Fruit fly (Drosophila melanogaster) whole organism, embryonic: Measurements from ENCODE around the gene SMC6.

ENCODE experiments used
- B-H1 ChIP-seq: fragments of 200-800 bp; sonication (Bioruptor generic); IDR thresholded peaks from 3 replicates; pipeline ENCODE4 v1.3.6; 2022; ENCODE audit warnings: missing biosample characterization, missing genetic modification characterization
- BEAF-32 ChIP-seq: fragments of 200-800 bp; sonication (Bioruptor generic); optimal IDR thresholded peaks from 3 replicates; lab custom pipeline; 2017; ENCODE audit warnings: missing biosample characterization, missing genetic modification characterization, mild to moderate bottlenecking, moderate library complexity, missing genetic modification reagents
- CG10366 ChIP-seq: fragments of 200-800 bp; sonication (Bioruptor generic); IDR thresholded peaks from 2 replicates; pipeline ENCODE4 v1.3.6; 2022; ENCODE audit warnings: missing biosample characterization, missing genetic modification characterization
- CG10654 ChIP-seq: fragments of 200-800 bp; sonication (Bioruptor generic); optimal IDR thresholded peaks from 2 replicates; lab custom pipeline; 2016; ENCODE audit warnings: missing biosample characterization, missing genetic modification characterization
- CG12155 ChIP-seq: fragments of 200-800 bp; sonication (Bioruptor generic); optimal IDR thresholded peaks from 3 replicates; lab custom pipeline; 2016; ENCODE audit warnings: missing biosample characterization, missing genetic modification characterization
- CG12391 ChIP-seq: fragments of 200-800 bp; sonication (Bioruptor generic); optimal IDR thresholded peaks from 3 replicates; lab custom pipeline; 2018; ENCODE audit warnings: missing biosample characterization, mild to moderate bottlenecking, missing genetic modification characterization, moderate library complexity
- CG14710 ChIP-seq: fragments of 200-800 bp; sonication (Bioruptor generic); optimal IDR thresholded peaks from 3 replicates; lab custom pipeline; 2019; ENCODE audit warnings: missing biosample characterization, mild to moderate bottlenecking, missing genetic modification characterization, moderate library complexity
- CG15601 ChIP-seq: fragments of 200-800 bp; sonication (Bioruptor generic); optimal IDR thresholded peaks from 3 replicates; lab custom pipeline; 2019; ENCODE audit warnings: missing biosample characterization, mild to moderate bottlenecking, missing genetic modification characterization, moderate library complexity
- CG17328 ChIP-seq: fragments of 200-800 bp; sonication (Bioruptor generic); IDR thresholded peaks from 2 replicates; pipeline ENCODE4 v1.3.6; 2022; ENCODE audit warnings: missing biosample characterization, missing genetic modification characterization
- CG17912 ChIP-seq: fragments of 200-800 bp; sonication (Bioruptor generic); optimal IDR thresholded peaks from 2 replicates; lab custom pipeline; 2018; ENCODE audit warnings: missing biosample characterization, mild to moderate bottlenecking, missing genetic modification characterization
- CG2202 ChIP-seq: fragments of 200-800 bp; sonication (Bioruptor generic); optimal IDR thresholded peaks from 2 replicates; lab custom pipeline; 2018; ENCODE audit warnings: missing biosample characterization, mild to moderate bottlenecking, missing genetic modification characterization
- CG31365 ChIP-seq: fragments of 200-800 bp; sonication (Bioruptor generic); optimal IDR thresholded peaks from 2 replicates; lab custom pipeline; 2018; ENCODE audit warnings: missing biosample characterization, mild to moderate bottlenecking, missing genetic modification characterization
- CG4404 ChIP-seq: fragments of 200-800 bp; sonication (Bioruptor generic); IDR thresholded peaks from 2 replicates; pipeline ENCODE4 v1.3.6; 2022; ENCODE audit warnings: missing biosample characterization, missing genetic modification characterization
- CG5953 ChIP-seq: fragments of 200-800 bp; sonication (Bioruptor generic); IDR thresholded peaks from 2 replicates; pipeline ENCODE4 v1.3.6; 2022; ENCODE audit warnings: missing biosample characterization, missing genetic modification characterization
- CG6254 ChIP-seq: fragments of 200-800 bp; sonication (Bioruptor generic); optimal IDR thresholded peaks from 3 replicates; lab custom pipeline; 2017; ENCODE audit warnings: mild to moderate bottlenecking, missing biosample characterization, missing genetic modification reagents, missing genetic modification characterization
- CG8478 ChIP-seq: fragments of >200 bp; optimal IDR thresholded peaks from 2 replicates; lab custom pipeline; 2018
- CG9817 ChIP-seq: fragments of 200-800 bp; sonication (Bioruptor generic); optimal IDR thresholded peaks from 2 replicates; lab custom pipeline; 2018; ENCODE audit warnings: missing biosample characterization, mild to moderate bottlenecking, missing genetic modification characterization, moderate library complexity
- Dek ChIP-seq: fragments of 200-800 bp; sonication (Bioruptor generic); optimal IDR thresholded peaks from 3 replicates; lab custom pipeline; 2019; ENCODE audit warnings: missing biosample characterization, mild to moderate bottlenecking, missing genetic modification characterization, moderate library complexity
- ERR ChIP-seq: fragments of 200-800 bp; sonication (Bioruptor generic); optimal IDR thresholded peaks from 2 replicates; lab custom pipeline; 2016; ENCODE audit warnings: missing biosample characterization, missing genetic modification characterization
- H15 ChIP-seq: fragments of 200-800 bp; sonication (Bioruptor generic); IDR thresholded peaks from 3 replicates; pipeline ENCODE4 v1.3.6; 2022; ENCODE audit warnings: missing biosample characterization, missing genetic modification characterization
- Lhr ChIP-seq: fragments of 200-800 bp; sonication (Bioruptor generic); optimal IDR thresholded peaks from 3 replicates; lab custom pipeline; 2017; ENCODE audit warnings: mild to moderate bottlenecking, missing biosample characterization, missing genetic modification reagents, missing genetic modification characterization
- MBD-R2 ChIP-seq: fragments of 200-800 bp; sonication (Bioruptor generic); IDR thresholded peaks from 2 replicates; pipeline ENCODE4 v1.3.6; 2022; ENCODE audit warnings: missing biosample characterization, missing genetic modification characterization
- MTF-1 ChIP-seq: fragments of 200-800 bp; sonication (Bioruptor generic); optimal IDR thresholded peaks from 2 replicates; lab custom pipeline; 2018; ENCODE audit warnings: missing biosample characterization, mild to moderate bottlenecking, missing genetic modification characterization, borderline replicate concordance
- Max ChIP-seq: fragments of 200-800 bp; sonication (Bioruptor generic); optimal IDR thresholded peaks from 2 replicates; lab custom pipeline; 2016; ENCODE audit warnings: missing biosample characterization, mild to moderate bottlenecking, missing genetic modification characterization
- Mrtf ChIP-seq: fragments of 200-800 bp; sonication (Bioruptor generic); IDR thresholded peaks from 3 replicates; pipeline ENCODE4 v1.3.6; 2022; ENCODE audit warnings: missing biosample characterization, missing genetic modification characterization
- Opbp ChIP-seq: fragments of 200-800 bp; sonication (Bioruptor generic); IDR thresholded peaks from 3 replicates; pipeline ENCODE4 v1.3.6; 2022; ENCODE audit warnings: missing biosample characterization, missing genetic modification characterization; ENCODE audit not compliant: partially characterized antibody
- Six4 ChIP-seq: fragments of 200-800 bp; sonication (Bioruptor generic); optimal IDR thresholded peaks from 2 replicates; lab custom pipeline; 2016; ENCODE audit warnings: missing biosample characterization, missing genetic modification characterization
- Ssrp ChIP-seq: fragments of 200-800 bp; sonication (Bioruptor generic); optimal IDR thresholded peaks from 2 replicates; lab custom pipeline; 2018; ENCODE audit warnings: missing biosample characterization, mild to moderate bottlenecking, missing genetic modification characterization, moderate library complexity
- YL-1 ChIP-seq: fragments of 200-800 bp; sonication (Bioruptor generic); optimal IDR thresholded peaks from 3 replicates; lab custom pipeline; 2017; ENCODE audit warnings: missing biosample characterization, mild to moderate bottlenecking, missing genetic modification characterization
- az2 ChIP-seq: fragments of 200-800 bp; sonication (Bioruptor generic); optimal IDR thresholded peaks from 3 replicates; lab custom pipeline; 2016; ENCODE audit warnings: missing biosample characterization, missing genetic modification characterization
- dati ChIP-seq: fragments of 200-800 bp; sonication (Bioruptor generic); IDR thresholded peaks from 2 replicates; pipeline ENCODE4 v1.3.6; 2022; ENCODE audit warnings: missing biosample characterization, missing genetic modification characterization
- dimm ChIP-seq: fragments of 200-800 bp; sonication (Bioruptor generic); IDR thresholded peaks from 2 replicates; pipeline ENCODE4 v1.3.6; 2022; ENCODE audit warnings: missing biosample characterization, missing genetic modification characterization
- dmrt11E ChIP-seq: fragments of 200-800 bp; sonication (Bioruptor generic); optimal IDR thresholded peaks from 3 replicates; lab custom pipeline; 2018; ENCODE audit warnings: missing biosample characterization, mild to moderate bottlenecking, missing genetic modification characterization, moderate library complexity
- ems ChIP-seq: fragments of 200-800 bp; sonication (Bioruptor generic); optimal IDR thresholded peaks from 3 replicates; lab custom pipeline; 2016; ENCODE audit warnings: missing biosample characterization, missing genetic modification characterization
- fu2 ChIP-seq: fragments of 200-800 bp; sonication (Bioruptor generic); optimal IDR thresholded peaks from 2 replicates; lab custom pipeline; 2016; ENCODE audit warnings: missing biosample characterization, missing genetic modification characterization
- hbn ChIP-seq: fragments of 200-800 bp; sonication (Bioruptor generic); IDR thresholded peaks from 2 replicates; pipeline ENCODE4 v1.3.6; 2022; ENCODE audit warnings: missing biosample characterization, missing genetic modification characterization; ENCODE audit not compliant: partially characterized antibody
- lola ChIP-seq, 3 experiments: fragments of >200 bp in 2 of 3; fragments of 200-800 bp in 1 of 3; sonication (Bioruptor generic) in 1 of 3; optimal IDR thresholded peaks; 2 replicates each; lab custom pipeline; 2017 to 2019; ENCODE audit warnings: missing biosample characterization in 3 of 3, missing genetic modification characterization in 3 of 3, mild to moderate bottlenecking in 1 of 3, moderate library complexity in 1 of 3
- mirr ChIP-seq: fragments of 200-800 bp; sonication (Bioruptor generic); optimal IDR thresholded peaks from 3 replicates; lab custom pipeline; 2018; ENCODE audit warnings: missing biosample characterization, mild to moderate bottlenecking, missing genetic modification characterization
- nmo ChIP-seq: fragments of 200-800 bp; sonication (Bioruptor generic); optimal IDR thresholded peaks from 2 replicates; lab custom pipeline; 2018; ENCODE audit warnings: missing biosample characterization, mild to moderate bottlenecking, missing genetic modification characterization, moderate library complexity
- pho ChIP-seq: fragments of 200-800 bp; sonication (Bioruptor generic); optimal IDR thresholded peaks from 2 replicates; lab custom pipeline; 2016; ENCODE audit warnings: missing biosample characterization, missing genetic modification characterization
- prd ChIP-seq, 3 experiments: fragments of >200 bp in 2 of 3; fragments of 200-800 bp in 1 of 3; sonication (Bioruptor generic) in 1 of 3; optimal IDR thresholded peaks in 2 of 3; IDR thresholded peaks in 1 of 3; 2 replicates in 2 of 3; 3 replicates in 1 of 3; pipeline versions ENCODE4 v1.3.6 to Lab custom; 2017 to 2022; ENCODE audit warnings: missing biosample characterization in 1 of 3, missing genetic modification characterization in 1 of 3
- repo ChIP-seq: fragments of 200-800 bp; sonication (Bioruptor generic); optimal IDR thresholded peaks from 2 replicates; lab custom pipeline; 2016; ENCODE audit warnings: missing biosample characterization, missing genetic modification characterization
- rib ChIP-seq: fragments of 200-800 bp; sonication (Bioruptor generic); IDR thresholded peaks from 2 replicates; pipeline ENCODE4 v1.3.6; 2022; ENCODE audit warnings: missing biosample characterization, missing genetic modification characterization
- row ChIP-seq: fragments of 200-800 bp; sonication (Bioruptor generic); IDR thresholded peaks from 3 replicates; pipeline ENCODE4 v1.3.6; 2022; ENCODE audit warnings: missing biosample characterization, missing genetic modification characterization
- slbo ChIP-seq: fragments of 200-800 bp; sonication (Bioruptor generic); IDR thresholded peaks from 2 replicates; pipeline ENCODE4 v1.3.6; 2022; ENCODE audit warnings: missing biosample characterization, missing genetic modification characterization
- slp2 ChIP-seq: fragments of 200-800 bp; sonication (Bioruptor generic); optimal IDR thresholded peaks from 2 replicates; lab custom pipeline; 2016; ENCODE audit warnings: missing biosample characterization, missing genetic modification characterization
- sob ChIP-seq: fragments of 200-800 bp; sonication (Bioruptor generic); IDR thresholded peaks from 2 replicates; pipeline ENCODE4 v1.3.6; 2022; ENCODE audit warnings: missing biosample characterization, missing genetic modification characterization
- zen ChIP-seq: fragments of 200-800 bp; sonication (Bioruptor generic); optimal IDR thresholded peaks from 3 replicates; lab custom pipeline; 2018; ENCODE audit warnings: missing biosample characterization, mild to moderate bottlenecking, missing genetic modification characterization, moderate library complexity

Gene SMC6

DNA sequence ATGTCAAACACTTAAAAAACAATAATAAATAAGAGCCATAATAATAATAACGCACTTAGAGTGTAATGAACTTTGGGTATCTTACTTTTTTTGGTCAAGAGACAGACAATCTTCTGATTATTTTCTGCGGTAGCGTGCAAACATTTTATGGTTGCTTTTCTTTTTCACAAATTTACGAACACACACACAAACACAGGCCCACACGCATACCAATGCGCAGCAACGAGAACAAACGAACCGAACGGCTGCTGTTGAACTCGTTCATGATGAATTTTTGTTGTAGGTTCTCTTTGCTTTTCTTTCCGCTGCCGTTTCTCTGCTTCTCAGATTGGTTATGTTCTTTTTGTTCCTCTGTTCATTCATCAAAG lies 40.9 kb upstream of the SMC6 start (continued):
- no peak for TF ChIP-seq dmrt11E (tag; lab: Kevin White, UChicago)
- TF ChIP-seq Mrtf (GFP tag; lab: Robert Waterston, UW) = no peak
- TF ChIP-seq ERR (GFP tag; lab: Kevin White, UChicago) = no peak
- TF ChIP-seq CG4404 (GFP tag; lab: Robert Waterston, UW) = no peak
- TF ChIP-seq dimm (GFP tag; lab: Robert Waterston, UW) = no peak
- TF ChIP-seq hbn = no peak
- TF ChIP-seq CG12391 (tag; lab: Kevin White, UChicago) = no peak
- TF ChIP-seq CG6254 (GFP tag; lab: Kevin White, UChicago) = no peak
- no peak for TF ChIP-seq CG15601 (tag; lab: Kevin White, UChicago)

DNA sequence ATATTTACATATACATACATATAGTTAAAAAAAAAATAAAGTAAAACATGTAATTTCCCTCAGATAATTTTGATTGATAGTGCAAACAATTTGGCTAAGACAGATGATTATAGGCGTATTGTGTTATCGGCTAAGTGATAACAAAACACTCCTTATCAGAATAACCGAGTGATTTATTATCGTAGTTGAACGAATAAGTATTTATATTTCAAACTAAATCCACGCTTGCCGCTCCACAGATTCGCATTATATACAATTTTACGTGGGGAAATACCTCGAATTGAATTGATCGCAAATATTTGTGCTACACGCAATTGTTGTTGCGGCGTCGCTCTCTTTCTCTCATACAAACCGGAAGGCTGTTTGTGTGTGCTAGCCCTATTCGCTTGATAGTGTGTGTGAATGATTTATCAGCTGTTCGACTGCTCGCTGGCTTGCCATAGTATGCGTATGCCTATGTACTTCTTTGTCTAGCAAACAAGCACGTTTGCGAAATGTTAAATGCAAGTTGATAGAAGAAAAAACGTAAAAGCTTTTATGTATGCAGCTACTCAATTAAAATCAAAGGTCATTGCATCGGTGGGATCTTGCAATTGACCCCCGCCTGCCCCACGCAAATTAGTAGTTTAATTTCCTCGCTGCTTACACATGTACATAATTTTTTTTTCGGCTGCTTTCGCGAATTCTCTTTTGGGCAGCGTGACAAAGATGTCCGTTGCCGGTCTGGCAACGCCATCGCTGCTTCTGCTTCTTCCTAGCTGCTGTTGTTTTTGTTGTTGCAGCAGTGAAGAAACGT lies 40.3 kb upstream of the SMC6 start:
- TF ChIP-seq MTF-1 (GFP tag; lab: Kevin White, UChicago) (no peak), Max (peak; percentile 15), CG12155 (GFP tag; lab: Kevin White, UChicago) (peak; percentile 76), CG17912 (no peak), CG9817 (tag; lab: Kevin White, UChicago) (peak; percentile 8), Lhr (GFP tag; lab: Kevin White, UChicago) (no peak), prd (optimal IDR thresholded peaks at IDR 0.05; lab: Kevin White, UChicago) (no peak), prd (GFP tag; IDR thresholded peaks at IDR 0.05; lab: Robert Waterston, UW) (0 out of 3 replicates have a peak, but pooled peaks have one; percentile 12), CG17328 (GFP tag; lab: Robert Waterston, UW) (no peak), row (no peak), nmo (GFP tag; lab: Kevin White, UChicago) (peak; percentile 44), CG5953 (GFP tag; lab: Robert Waterston, UW) (peak; percentile 34; the same call in 1 of the 2 replicates), H15 (no peak), mirr (peak; percentile 32), Ssrp (tag; lab: Kevin White, UChicago) (peak; percentile 16), CG10366 (GFP tag; lab: Robert Waterston, UW) (no peak), fu2 (GFP tag; lab: Kevin White, UChicago) (no peak), dati (GFP tag; lab: Robert Waterston, UW) (no peak), B-H1 (GFP tag; lab: Robert Waterston, UW) (no peak), pho (peak; percentile 20), CG14710 (peak; percentile 11), Dek (tag; lab: Kevin White, UChicago) (no peak), YL-1 (GFP tag; lab: Kevin White, UChicago) (peak; percentile 74), zen (no peak), repo (GFP tag; lab: Kevin White, UChicago) (peak; percentile 24), Opbp (GFP tag; lab: Robert Waterston, UW) (0 out of 3 replicates have a peak, but pooled peaks have one; percentile 27), Six4 (GFP tag; lab: Kevin White, UChicago) (no peak), ems (GFP tag; lab: Kevin White, UChicago) (no peak), az2 (GFP tag; lab: Kevin White, UChicago) (no peak), slp2 (GFP tag; lab: Kevin White, UChicago) (peak; percentile 8), lola (GFP tag; optimal IDR thresholded peaks at IDR 0.05; lab: Kevin White, UChicago) (no peak), CG8478 (lab: Kevin White, UChicago) (peak; percentile 36), slbo (GFP tag; lab: Robert Waterston, UW) (no peak), CG2202 (tag; lab: Kevin White, UChicago) (peak; percentile 14), BEAF-32 (GFP tag; lab: Kevin White, UChicago) (peak; percentile 7), CG10654 (GFP tag; lab: Kevin White, UChicago) (no peak), rib (GFP tag; lab: Robert Waterston, UW) (peak; percentile 26; the same call in 1 of the 2 replicates), CG31365 (no peak), MBD-R2 (GFP tag; lab: Robert Waterston, UW) (no peak), sob (GFP tag; lab: Robert Waterston, UW) (no peak)
